Worm (Caenorhabditis elegans): ENCODE data around the gene prx-2.

Gene prx-2

DNA sequence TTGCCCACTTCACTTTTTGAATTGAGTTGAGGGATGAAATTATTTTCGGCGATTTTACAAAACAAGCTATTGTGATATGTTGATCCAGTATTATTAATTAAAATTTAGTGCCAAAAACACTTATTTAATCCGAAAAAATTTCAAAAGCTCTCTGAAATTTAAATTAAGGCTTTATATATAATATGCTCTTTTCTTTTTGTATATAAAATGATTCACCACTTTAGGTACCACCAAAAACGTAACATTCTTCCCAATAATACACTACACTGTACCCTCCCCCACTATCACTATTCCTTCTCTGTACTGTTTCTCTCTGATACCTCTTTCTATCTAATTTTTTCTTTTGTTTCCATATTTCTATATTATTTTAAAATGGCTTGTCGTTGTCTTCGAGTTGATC is at the start of gene prx-2:
Gene prx-2 (plus strand): TSS at position 301 of the 400 bp plus-strand sequence.
- TF ChIP-seq ztf-11 (tag; optimal IDR thresholded peaks at IDR 0.05) (no peak), elt-3 (tag; optimal IDR thresholded peaks at IDR 0.05) (no peak), lin-32 (GFP tag; optimal IDR thresholded peaks at IDR 0.05) (no peak), mab-5 (tag; optimal IDR thresholded peaks at IDR 0.05) (no peak), flh-1 (GFP tag; optimal IDR thresholded peaks at IDR 0.05) (no peak)

DNA sequence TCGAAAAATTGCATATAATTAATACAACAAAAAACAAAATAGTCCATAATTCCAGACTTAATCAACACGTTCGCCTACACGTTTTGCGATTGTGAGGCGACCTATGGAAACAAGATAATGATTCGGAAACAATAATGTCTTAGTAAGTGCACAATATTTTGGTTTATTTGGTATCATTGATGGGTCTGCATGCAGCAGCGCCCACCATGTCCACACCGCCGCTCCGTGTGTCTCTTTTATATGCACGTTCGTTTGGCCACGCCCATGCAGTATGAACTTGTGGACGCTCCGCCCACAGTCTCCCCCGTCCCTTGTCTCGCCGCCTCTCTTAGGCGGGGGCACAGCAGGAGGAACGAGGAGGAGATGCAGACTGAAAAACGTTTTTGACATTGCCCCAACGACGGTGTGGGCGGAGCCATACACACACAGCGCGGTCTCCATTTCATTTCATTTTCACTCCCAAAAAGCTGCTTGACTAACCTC is 49.7 kb upstream of the prx-2 start, which contains the start of gene mig-38:
Gene mig-38 (plus strand): TSS at position 54 of the 483 bp plus-strand sequence.
- TF ChIP-seq nhr-2 (tag; optimal IDR thresholded peaks at IDR 0.05): no peak
- TF ChIP-seq ces-1 (GFP tag; optimal IDR thresholded peaks at IDR 0.05): peak; percentile 40
- no peak for TF ChIP-seq mep-1 (tag; optimal IDR thresholded peaks at IDR 0.05)
- TF ChIP-seq mls-2 (tag; optimal IDR thresholded peaks at IDR 0.05): no peak
- TF ChIP-seq nhr-76 (tag; optimal IDR thresholded peaks at IDR 0.05): no peak
- no peak for TF ChIP-seq flh-1 (GFP tag; optimal IDR thresholded peaks at IDR 0.05)
- TF ChIP-seq ceh-83 (GFP tag; optimal IDR thresholded peaks at IDR 0.05): no peak
- no peak for TF ChIP-seq blmp-1 (tag; optimal IDR thresholded peaks at IDR 0.05)
- TF ChIP-seq elt-3 (tag; optimal IDR thresholded peaks at IDR 0.05): no peak
- TF ChIP-seq drap-1 (GFP tag; optimal IDR thresholded peaks at IDR 0.05): peak; percentile 40
- TF ChIP-seq lin-13 (tag; optimal IDR thresholded peaks at IDR 0.05): no peak
- TF ChIP-seq unc-120 (tag; optimal IDR thresholded peaks at IDR 0.05; ENCODE audit: poor library complexity, severe bottlenecking): peak; percentile 37
- TF ChIP-seq sptf-1 (tag; optimal IDR thresholded peaks at IDR 0.05): peak; percentile 33
- TF ChIP-seq unc-62 (GFP tag; optimal IDR thresholded peaks at IDR 0.05): no peak
- TF ChIP-seq snpc-4 (tag; optimal IDR thresholded peaks at IDR 0.05): no peak
- no peak for TF ChIP-seq nhr-12 (tag; optimal IDR thresholded peaks at IDR 0.05)
- TF ChIP-seq cnd-1 (tag; optimal IDR thresholded peaks at IDR 0.05): peak; percentile 13
- no peak for TF ChIP-seq ztf-11 (tag; optimal IDR thresholded peaks at IDR 0.05)

DNA sequence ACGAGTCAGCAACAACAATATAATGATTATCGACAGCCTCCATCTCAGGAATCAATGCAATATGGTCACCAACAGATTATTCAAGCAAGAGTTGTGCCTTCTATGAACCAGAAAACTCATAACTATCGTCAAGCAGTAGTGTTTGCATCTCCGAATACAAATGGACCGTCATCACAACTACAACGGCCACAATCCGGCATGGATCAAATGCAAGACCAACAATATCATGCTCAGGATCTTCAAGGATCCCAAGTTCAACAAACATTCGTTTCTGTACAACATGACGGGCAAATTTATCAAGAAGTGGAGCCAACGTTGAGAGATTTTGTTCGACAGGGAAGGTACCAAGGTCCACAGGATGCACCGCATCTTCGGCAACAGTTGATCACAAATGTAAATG is 46.9 kb upstream of the prx-2 start:
- TF ChIP-seq nhr-2 (tag; optimal IDR thresholded peaks at IDR 0.05): no peak
- TF ChIP-seq ham-2 (GFP tag; optimal IDR thresholded peaks at IDR 0.05): no peak
- no peak for TF ChIP-seq unc-62 (GFP tag; optimal IDR thresholded peaks at IDR 0.05)
- no peak for TF ChIP-seq mls-2 (tag; optimal IDR thresholded peaks at IDR 0.05)
- TF ChIP-seq unc-120 (tag; optimal IDR thresholded peaks at IDR 0.05; ENCODE audit: poor library complexity, severe bottlenecking): no peak
- no peak for TF ChIP-seq nhr-28 (tag; optimal IDR thresholded peaks at IDR 0.05)
- no peak for TF ChIP-seq drap-1 (GFP tag; optimal IDR thresholded peaks at IDR 0.05)
- TF ChIP-seq ceh-39 (tag; optimal IDR thresholded peaks at IDR 0.05): no peak
- no peak for TF ChIP-seq mab-5 (tag; optimal IDR thresholded peaks at IDR 0.05)

- TF ChIP-seq elt-1 (tag; optimal IDR thresholded peaks at IDR 0.05; ENCODE audit: borderline replicate concordance, insufficient read depth) (peak; percentile 94), unc-62 (GFP tag; optimal IDR thresholded peaks at IDR 0.05) (peak; percentile 41), cnd-1 (tag; optimal IDR thresholded peaks at IDR 0.05) (no peak), nhr-237 (tag; optimal IDR thresholded peaks at IDR 0.05) (no peak)
Observed at ce11 chrIV:11599717-11600116, 44.2 kb upstream of the prx-2 start.

ce11 chrIV:11601721-11602405 is 42.1 kb upstream of the prx-2 start:
- TF ChIP-seq lin-13 (tag; optimal IDR thresholded peaks at IDR 0.05): peak; percentile 52
- no peak for TF ChIP-seq bed-3 (GFP tag; optimal IDR thresholded peaks at IDR 0.05)
- TF ChIP-seq ceh-39 (tag; optimal IDR thresholded peaks at IDR 0.05): peak; percentile 8
- TF ChIP-seq mep-1 (tag; optimal IDR thresholded peaks at IDR 0.05): peak; percentile 80
- TF ChIP-seq pha-4 (tag; optimal IDR thresholded peaks at IDR 0.05): peak; percentile 49
- TF ChIP-seq lsy-2 (tag; optimal IDR thresholded peaks at IDR 0.05): peak; percentile 91
- peak; percentile 22 for TF ChIP-seq ces-1 (GFP tag; optimal IDR thresholded peaks at IDR 0.05)
- peak; percentile 32 for TF ChIP-seq mls-2 (tag; optimal IDR thresholded peaks at IDR 0.05)
- no peak for TF ChIP-seq lin-32 (GFP tag; optimal IDR thresholded peaks at IDR 0.05)
- peak; percentile 18 for TF ChIP-seq elt-1 (tag; optimal IDR thresholded peaks at IDR 0.05; ENCODE audit: borderline replicate concordance, insufficient read depth)
- no peak for TF ChIP-seq nhr-237 (tag; optimal IDR thresholded peaks at IDR 0.05)
- TF ChIP-seq drap-1 (GFP tag; optimal IDR thresholded peaks at IDR 0.05): peak; percentile 33
- peak; percentile 17 for TF ChIP-seq sptf-1 (tag; optimal IDR thresholded peaks at IDR 0.05)
- peak; percentile 39 for TF ChIP-seq hlh-1 (tag; optimal IDR thresholded peaks at IDR 0.05)
- peak; percentile 38 for TF ChIP-seq unc-62 (GFP tag; optimal IDR thresholded peaks at IDR 0.05)
- peak; percentile 39 for TF ChIP-seq M03D4.4 (tag; optimal IDR thresholded peaks at IDR 0.05)
- TF ChIP-seq flh-1 (GFP tag; optimal IDR thresholded peaks at IDR 0.05): no peak
- peak; percentile 19 for TF ChIP-seq unc-120 (tag; optimal IDR thresholded peaks at IDR 0.05; ENCODE audit: poor library complexity, severe bottlenecking)

Measured in whole organism, mixed stage, embryonic.